Fruit fly (Drosophila melanogaster): ENCODE results near the gene sphinx2.

- TF ChIP-seq EcR (GFP tag; optimal IDR thresholded peaks at IDR 0.05) (no peak), psq (optimal IDR thresholded peaks at IDR 0.05) (no peak), pan (optimal IDR thresholded peaks at IDR 0.05) (no peak), CG8478 (optimal IDR thresholded peaks at IDR 0.05) (no peak), Dll (optimal IDR thresholded peaks at IDR 0.05) (no peak)
These were observed 8.3 kb downstream of the sphinx2 start for dm6 chr3L:7432265-7432664.
